Fruit fly (Drosophila melanogaster): ENCODE results near the gene Adck5.

Adck5 gene

dm6 chr3L:11199320-11199719 is 29.7 kb downstream of the Adck5 start, which contains the start of gene CG7607:
TSS of gene CG7607 (plus strand) at chr3L:11199620.
- TF ChIP-seq CG17801 (GFP tag; optimal IDR thresholded peaks at IDR 0.05; ENCODE audit: partially characterized antibody), result no peak

- no peak for TF ChIP-seq CG17801 (GFP tag; optimal IDR thresholded peaks at IDR 0.05; ENCODE audit: partially characterized antibody)
These were observed 31.4 kb downstream of the Adck5 start, which contains the start of gene nkt for dm6 chr3L:11201051-11201450. TSS of gene nkt (plus strand) at chr3L:11201351.

- TF ChIP-seq CG17801 (GFP tag; optimal IDR thresholded peaks at IDR 0.05; ENCODE audit: partially characterized antibody), result no peak
These were observed 34.3 kb downstream of the Adck5 start for dm6 chr3L:11203820-11204449.

dm6 chr3L:11204852-11205251 is 35.2 kb downstream of the Adck5 start:
- peak; percentile 0 for TF ChIP-seq CG17801 (GFP tag; optimal IDR thresholded peaks at IDR 0.05; ENCODE audit: partially characterized antibody)

- peak; percentile 34 for TF ChIP-seq CG17801 (GFP tag; optimal IDR thresholded peaks at IDR 0.05; ENCODE audit: partially characterized antibody)
These were observed 36.2 kb downstream of the Adck5 start, which contains the start of gene Plod for dm6 chr3L:11205608-11206336. TSS of gene Plod (minus strand) at chr3L:11206016.

dm6 chr3L:11210517-11210916 is 40.9 kb downstream of the Adck5 start, which contains the start of the genes Ube3a and CG7600:
TSS of gene Ube3a (minus strand) at chr3L:11210583.
TSS of gene CG7600 (plus strand) at chr3L:11210786.
- peak; percentile 80 for TF ChIP-seq CG17801 (GFP tag; optimal IDR thresholded peaks at IDR 0.05; ENCODE audit: partially characterized antibody)

- no peak for TF ChIP-seq CG17801 (GFP tag; optimal IDR thresholded peaks at IDR 0.05; ENCODE audit: partially characterized antibody)
These were observed 44.0 kb downstream of the Adck5 start for dm6 chr3L:11213643-11214042.

- no peak for TF ChIP-seq CG17801 (GFP tag; optimal IDR thresholded peaks at IDR 0.05; ENCODE audit: partially characterized antibody)
These were observed 45.0 kb downstream of the Adck5 start, which contains the start of gene CG42671 for dm6 chr3L:11214406-11215243. TSS of gene CG42671 (plus strand) at chr3L:11214505.

- TF ChIP-seq CG17801 (GFP tag; optimal IDR thresholded peaks at IDR 0.05; ENCODE audit: partially characterized antibody), result peak; percentile 85
These were observed 45.9 kb downstream of the Adck5 start for dm6 chr3L:11215244-11216121.

dm6 chr3L:11216219-11216618 is 46.6 kb downstream of the Adck5 start:
- no peak for TF ChIP-seq CG17801 (GFP tag; optimal IDR thresholded peaks at IDR 0.05; ENCODE audit: partially characterized antibody)

dm6 chr3L:11217893-11218292 is 48.3 kb downstream of the Adck5 start:
- TF ChIP-seq CG17801 (GFP tag; optimal IDR thresholded peaks at IDR 0.05; ENCODE audit: partially characterized antibody), result no peak

dm6 chr3L:11218892-11219291 is 49.3 kb downstream of the Adck5 start:
- TF ChIP-seq CG17801 (GFP tag; optimal IDR thresholded peaks at IDR 0.05; ENCODE audit: partially characterized antibody), result no peak
